Fruit fly (Drosophila melanogaster): ENCODE measurements around the gene Cpr76Bd.

Cpr76Bd gene

dm6 chr3L:19575650-19576049 lies 43.1 kb downstream of the Cpr76Bd start (continued):
- no peak for TF ChIP-seq pzg (GFP tag; optimal IDR thresholded peaks at IDR 0.05)
- no peak for TF ChIP-seq Six4 (GFP tag; optimal IDR thresholded peaks at IDR 0.05)
- peak; percentile 47; the same call in 1 of the 2 replicates for TF ChIP-seq Xrp1 (GFP tag; IDR thresholded peaks at IDR 0.05)
- no peak for TF ChIP-seq CG10959 (GFP tag; IDR thresholded peaks at IDR 0.05)
- no peak for TF ChIP-seq CG4854 (GFP tag; optimal IDR thresholded peaks at IDR 0.05)
- TF ChIP-seq tio (GFP tag; optimal IDR thresholded peaks at IDR 0.05), result no peak
- TF ChIP-seq CG42726 (GFP tag; IDR thresholded peaks at IDR 0.05; ENCODE audit: partially characterized antibody), result no peak
- TF ChIP-seq hbn (GFP tag; IDR thresholded peaks at IDR 0.05; ENCODE audit: partially characterized antibody), result no peak
- TF ChIP-seq kah (GFP tag; optimal IDR thresholded peaks at IDR 0.05), result peak; percentile 5
- peak; percentile 10 for TF ChIP-seq ftz-f1 (GFP tag; optimal IDR thresholded peaks at IDR 0.05)
- 0 out of 3 replicates have a peak, but pooled peaks have one; percentile 38 for TF ChIP-seq so (GFP tag; IDR thresholded peaks at IDR 0.05)
- TF ChIP-seq pb (GFP tag; optimal IDR thresholded peaks at IDR 0.05), result no peak
- peak; percentile 44 for TF ChIP-seq CG12219 (GFP tag; optimal IDR thresholded peaks at IDR 0.05)
- TF ChIP-seq oc (tag; optimal IDR thresholded peaks at IDR 0.05), result peak; percentile 47
- peak; percentile 13 for TF ChIP-seq Antp (GFP tag; optimal IDR thresholded peaks at IDR 0.05)
- peak; percentile 40 for TF ChIP-seq CG17385 (GFP tag; optimal IDR thresholded peaks at IDR 0.05)
- TF ChIP-seq CG7271 (tag; optimal IDR thresholded peaks at IDR 0.05), result no peak
- no peak for TF ChIP-seq CG6683 (GFP tag; optimal IDR thresholded peaks at IDR 0.05)
- TF ChIP-seq CG6654 (GFP tag; optimal IDR thresholded peaks at IDR 0.05), result no peak
- peak; percentile 4 to 25 for TF ChIP-seq chif (GFP tag; optimal IDR thresholded peaks at IDR 0.05)
- no peak for TF ChIP-seq CG10462 (GFP tag; optimal IDR thresholded peaks at IDR 0.05)
- TF ChIP-seq Bgb (GFP tag; IDR thresholded peaks at IDR 0.05; ENCODE audit: partially characterized antibody), result no peak
- peak; percentile 28; the same call in 1 of the 2 replicates for TF ChIP-seq CG32767 (GFP tag; IDR thresholded peaks at IDR 0.05)
- TF ChIP-seq Lim3 (GFP tag; IDR thresholded peaks at IDR 0.05), result no peak
- TF ChIP-seq Nf-YA (GFP tag; IDR thresholded peaks at IDR 0.05), result no peak
- TF ChIP-seq CG4282 (GFP tag; optimal IDR thresholded peaks at IDR 0.05), result no peak
- peak; percentile 56 for TF ChIP-seq Side (GFP tag; optimal IDR thresholded peaks at IDR 0.05)
- peak; percentile 16 for TF ChIP-seq CG12299 (tag; optimal IDR thresholded peaks at IDR 0.05)
- TF ChIP-seq abd-A (tag; optimal IDR thresholded peaks at IDR 0.05), result peak; percentile 90
- TF ChIP-seq peb (GFP tag; IDR thresholded peaks at IDR 0.05), result no peak
- TF ChIP-seq wdn (GFP tag; IDR thresholded peaks at IDR 0.05), result no peak
- peak; percentile 42; the same call in 1 of the 3 replicates for TF ChIP-seq zfh1 (GFP tag; IDR thresholded peaks at IDR 0.05)
- TF ChIP-seq CG12391 (tag; optimal IDR thresholded peaks at IDR 0.05), result no peak

dm6 chr3L:19579346-19579745 lies 46.8 kb downstream of the Cpr76Bd start:
- TF ChIP-seq CG8281 (tag; optimal IDR thresholded peaks at IDR 0.05) (peak; percentile 98), Ets65A (GFP tag) (peak; percentile 16), CG6765 (GFP tag; optimal IDR thresholded peaks at IDR 0.05) (no peak)

- peak; percentile 90 for TF ChIP-seq Deaf1 (tag; optimal IDR thresholded peaks at IDR 0.05)
- peak; percentile 33 to 68 for TF ChIP-seq Trl (optimal IDR thresholded peaks at IDR 0.05)
- no peak for TF ChIP-seq Trl (GFP tag; optimal IDR thresholded peaks at IDR 0.05)
- no peak for TF ChIP-seq CG13123 (GFP tag; optimal IDR thresholded peaks at IDR 0.05)
- no peak for TF ChIP-seq CG18764 (GFP tag; optimal IDR thresholded peaks at IDR 0.05)
- no peak for TF ChIP-seq sens-2 (GFP tag; IDR thresholded peaks at IDR 0.05)
- TF ChIP-seq Ravus (GFP tag; IDR thresholded peaks at IDR 0.05), result peak; percentile 10; the same call in 1 of the 2 replicates
- no peak for TF ChIP-seq CG17385 (GFP tag; optimal IDR thresholded peaks at IDR 0.05)
- TF ChIP-seq CG13894 (tag; optimal IDR thresholded peaks at IDR 0.05), result peak; percentile 60
- TF ChIP-seq ewg (GFP tag; optimal IDR thresholded peaks at IDR 0.05), result peak; percentile 63
- TF ChIP-seq Nf-YC (tag; optimal IDR thresholded peaks at IDR 0.05), result peak; percentile 67
These were observed 48.2 kb downstream of the Cpr76Bd start for dm6 chr3L:19580709-19581227.
